Fruit fly (Drosophila melanogaster) Kc167 (cell line): ENCODE data around the gene RPA2.

Experiments
- Myc ChIP-seq: fragments of >200 bp; optimal IDR thresholded peaks from 2 replicates; lab custom pipeline; 2017; ENCODE audit warnings: missing external identifiers
- insv ChIP-seq: fragments of >200 bp; optimal IDR thresholded peaks from 3 replicates; lab custom pipeline; 2018; ENCODE audit warnings: missing external identifiers
- psq ChIP-seq: fragments of >200 bp; optimal IDR thresholded peaks from 2 replicates; lab custom pipeline; 2017; ENCODE audit warnings: missing external identifiers

DNA sequence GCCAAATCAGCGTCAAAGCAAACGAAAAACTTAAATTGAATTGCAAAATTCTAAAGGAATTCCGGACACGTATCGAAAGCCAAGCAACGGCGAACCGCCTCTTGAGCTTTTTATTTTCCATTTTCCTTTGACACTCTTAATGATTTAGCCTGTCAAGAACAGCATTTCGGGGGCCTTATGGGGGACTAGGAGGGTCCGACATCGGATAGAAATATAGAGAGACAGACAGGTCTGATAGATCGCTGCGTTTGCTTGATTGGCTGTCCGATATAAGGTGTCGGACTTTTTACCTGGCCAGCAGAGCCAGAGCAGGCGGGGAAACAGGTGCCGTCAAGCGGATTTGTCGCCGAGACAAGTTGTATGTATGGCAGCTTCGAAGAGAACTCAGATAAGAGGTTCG lies 21.6 kb downstream of the RPA2 start:
- TF ChIP-seq psq (lab: Kevin White, UChicago): no peak
- TF ChIP-seq insv (lab: Kevin White, UChicago): no peak
- no peak for TF ChIP-seq Myc (lab: Kevin White, UChicago)
